Worm (Caenorhabditis elegans) whole organism, midembryonic: Measurements from ENCODE around the gene eef-1B.2.

Source experiments
- T22C8.4 ChIP-seq: fragments of 200-800 bp; sonication (Bioruptor generic); IDR thresholded peaks from 2 replicates; pipeline ENCODE4 v1.3.6; 2022; ENCODE audit warnings: missing genetic modification characterization, missing compliant biosample characterization
- cog-1 ChIP-seq: sonication (generic microtip); optimal IDR thresholded peaks from 2 replicates; lab custom pipeline; 2016; ENCODE audit warnings: missing genetic modification characterization, missing compliant biosample characterization
- flt-1 ChIP-seq: fragments of 200-800 bp; sonication (Bioruptor generic); IDR thresholded peaks from 2 replicates; pipeline ENCODE4 v1.3.6; 2022; ENCODE audit warnings: missing genetic modification characterization, missing compliant biosample characterization
- klf-2 ChIP-seq: fragments of 200-800 bp; sonication (Bioruptor generic); conservative IDR thresholded peaks from 2 replicates; pipeline ENCODE4 v1.3.6; 2022; ENCODE audit warnings: missing genetic modification reagents, missing genetic modification characterization, missing compliant biosample characterization
- med-1 ChIP-seq: sonication (generic microtip); optimal IDR thresholded peaks from 2 replicates; lab custom pipeline; 2017; ENCODE audit warnings: missing genetic modification characterization, mild to moderate bottlenecking, missing compliant biosample characterization, antibody characterized with exemption, missing genetic modification reagents; ENCODE audit not compliant: insufficient read depth
- ref-1 ChIP-seq: fragments of 200-800 bp; sonication (Bioruptor generic); conservative IDR thresholded peaks from 2 replicates; pipeline ENCODE4 v1.3.6; 2022; ENCODE audit warnings: missing genetic modification reagents, missing genetic modification characterization, missing compliant biosample characterization
- tab-1 ChIP-seq: fragments of 200-800 bp; sonication (Bioruptor generic); IDR thresholded peaks from 2 replicates; pipeline ENCODE4 v1.3.6; 2022; ENCODE audit warnings: missing genetic modification characterization, missing compliant biosample characterization
- ztf-23 ChIP-seq: fragments of 200-800 bp; sonication (Bioruptor generic); IDR thresholded peaks from 2 replicates; pipeline ENCODE4 v1.3.6; 2022; ENCODE audit warnings: missing genetic modification reagents, missing genetic modification characterization, missing compliant biosample characterization
- ztf-29 ChIP-seq: fragments of 200-800 bp; sonication (Bioruptor generic); IDR thresholded peaks from 2 replicates; pipeline ENCODE4 v1.3.6; 2022; ENCODE audit warnings: missing genetic modification reagents, missing genetic modification characterization, missing compliant biosample characterization

Gene eef-1B.2

DNA sequence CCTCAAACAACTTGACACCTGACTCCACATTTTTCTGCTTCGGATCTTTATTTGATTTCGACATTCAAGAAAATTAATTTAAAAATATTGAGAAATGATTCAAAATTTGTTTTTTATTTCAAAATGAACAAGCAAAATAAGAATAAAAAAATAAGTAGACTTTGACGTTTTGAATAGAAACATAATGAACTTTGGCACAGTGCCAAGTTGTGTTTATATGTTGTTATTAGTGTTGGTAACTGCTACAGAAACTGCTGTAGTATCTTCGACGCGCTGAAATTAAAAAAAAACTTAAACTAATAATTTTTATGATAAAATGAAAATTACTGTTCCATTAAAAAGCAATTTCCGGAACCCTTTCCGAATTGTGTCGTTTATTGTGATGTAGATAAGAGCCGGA is 28.5 kb downstream of the eef-1B.2 start, which contains the start of gene Y41E3.18:
TSS of gene Y41E3.18 (minus strand) at position 101 of the 400 bp plus-strand sequence.
- TF ChIP-seq tab-1 (GFP tag; lab: Robert Waterston, UW) (no peak), ref-1 (GFP tag; lab: Robert Waterston, UW) (no peak), med-1 (no peak), flt-1 (GFP tag; lab: Robert Waterston, UW) (no peak), klf-2 (GFP tag; lab: Robert Waterston, UW) (no peak), ztf-29 (GFP tag; lab: Robert Waterston, UW) (no peak), cog-1 (tag; lab: Kevin White, UChicago) (no peak), ztf-23 (GFP tag; lab: Robert Waterston, UW) (no peak), T22C8.4 (GFP tag; lab: Robert Waterston, UW) (no peak)

ce11 chrIV:15068818-15069217 is 31.7 kb downstream of the eef-1B.2 start, which contains the start of gene srt-48:
TSS of gene srt-48 (minus strand) at chrIV:15068918.
- TF ChIP-seq ztf-29 (GFP tag; lab: Robert Waterston, UW): no peak

- TF ChIP-seq ref-1 (GFP tag; lab: Robert Waterston, UW) (no peak), flt-1 (GFP tag; lab: Robert Waterston, UW) (no peak), ztf-23 (GFP tag; lab: Robert Waterston, UW) (no peak), med-1 (no peak), T22C8.4 (GFP tag; lab: Robert Waterston, UW) (no peak), klf-2 (GFP tag; lab: Robert Waterston, UW) (no peak)
Observed at ce11 chrIV:15074392-15074791, 37.3 kb downstream of the eef-1B.2 start, which contains the start of gene srt-50. TSS of gene srt-50 (plus strand) at chrIV:15074692.
